Worm (Caenorhabditis elegans): ENCODE data around the gene fbf-2.

The fbf-2 gene

ce11 chrII:6061495-6061894 lies 29.8 kb downstream of the fbf-2 start (continued):
- TF ChIP-seq xnd-1 (tag; optimal IDR thresholded peaks at IDR 0.05) (no peak), B0336.3 (GFP tag; IDR thresholded peaks at IDR 0.05) (no peak), B0019.2 (GFP tag; conservative IDR thresholded peaks at IDR 0.05) (no peak), madf-8 (GFP tag; conservative IDR thresholded peaks at IDR 0.05) (peak; percentile 22; the same call in 1 of the 2 replicates), C17E4.6 (GFP tag; IDR thresholded peaks at IDR 0.05) (no peak), K12H6.12 (tag; optimal IDR thresholded peaks at IDR 0.05) (peak; percentile 41), nhr-80 (tag; optimal IDR thresholded peaks at IDR 0.05) (no peak), B0261.1 (tag; optimal IDR thresholded peaks at IDR 0.05) (no peak), egrh-3 (GFP tag; IDR thresholded peaks at IDR 0.05) (no peak), F10E7.11 (tag; optimal IDR thresholded peaks at IDR 0.05) (no peak), hlh-26 (GFP tag; conservative IDR thresholded peaks at IDR 0.05) (no peak), lir-1 (GFP tag; conservative IDR thresholded peaks at IDR 0.05) (peak; percentile 59; the same call in 1 of the 2 replicates), ama-1 (optimal IDR thresholded peaks at IDR 0.05) (no peak), ama-1 (GFP tag; optimal IDR thresholded peaks at IDR 0.05) (no peak), lin-54 (GFP tag; optimal IDR thresholded peaks at IDR 0.05) (peak; percentile 91), bed-1 (GFP tag; IDR thresholded peaks at IDR 0.05) (no peak), snpc-1.3 (tag; optimal IDR thresholded peaks at IDR 0.05; ENCODE audit: insufficient read depth) (peak; percentile 9), sptf-2 (GFP tag; optimal IDR thresholded peaks at IDR 0.05) (no peak), cebp-1 (GFP tag; IDR thresholded peaks at IDR 0.05) (no peak), cebp-1 (tag; optimal IDR thresholded peaks at IDR 0.05) (no peak), ztf-22 (GFP tag; optimal IDR thresholded peaks at IDR 0.05) (no peak), rcor-1 (GFP tag; IDR thresholded peaks at IDR 0.05) (peak; percentile 25; the same call in 1 of the 2 replicates), madf-6 (GFP tag; IDR thresholded peaks at IDR 0.05) (peak; percentile 75), ztf-26 (tag; optimal IDR thresholded peaks at IDR 0.05) (no peak), Y53G8AR.9 (GFP tag; conservative IDR thresholded peaks at IDR 0.05) (no peak), ets-4 (GFP tag; optimal IDR thresholded peaks at IDR 0.05) (no peak), rec-8 (tag; optimal IDR thresholded peaks at IDR 0.05) (peak in 1 of 2 experiments; percentile 56), lin-40 (tag; optimal IDR thresholded peaks at IDR 0.05) (no peak), F57C9.4 (tag; optimal IDR thresholded peaks at IDR 0.05) (no peak), nhr-179 (tag; optimal IDR thresholded peaks at IDR 0.05) (no peak), gei-17 (GFP tag; optimal IDR thresholded peaks at IDR 0.05) (no peak), nhr-90 (tag; optimal IDR thresholded peaks at IDR 0.05) (no peak), K11D2.4 (GFP tag; IDR thresholded peaks at IDR 0.05) (0 out of 2 replicates have a peak, but pooled peaks have one; percentile 18), ztf-3 (GFP tag; optimal IDR thresholded peaks at IDR 0.05) (no peak), rpc-1 (optimal IDR thresholded peaks at IDR 0.05) (no peak), rpc-1 (tag; optimal IDR thresholded peaks at IDR 0.05) (no peak), Y53F4B.3 (GFP tag; IDR thresholded peaks at IDR 0.05) (no peak), die-1 (tag; optimal IDR thresholded peaks at IDR 0.05) (no peak), F22D6.2 (tag; optimal IDR thresholded peaks at IDR 0.05) (peak; percentile 56), bed-2 (GFP tag; IDR thresholded peaks at IDR 0.05) (peak; percentile 53; the same call in 1 of the 2 replicates), ztf-18 (tag; optimal IDR thresholded peaks at IDR 0.05) (peak; percentile 44), unc-130 (GFP tag; optimal IDR thresholded peaks at IDR 0.05) (peak; percentile 69), lin-35 (GFP tag; optimal IDR thresholded peaks at IDR 0.05) (peak; percentile 6 to 95 (median 65)), dpff-1 (tag; optimal IDR thresholded peaks at IDR 0.05) (no peak), Y79H2A.3 (GFP tag; conservative IDR thresholded peaks at IDR 0.05) (no peak), Y67H2A.10 (GFP tag; conservative IDR thresholded peaks at IDR 0.05) (no peak), ztf-28 (GFP tag; IDR thresholded peaks at IDR 0.05) (0 out of 2 replicates have a peak, but pooled peaks have one; percentile 11), sea-2 (GFP tag; IDR thresholded peaks at IDR 0.05) (no peak), lsl-1 (GFP tag; optimal IDR thresholded peaks at IDR 0.05) (peak; percentile 24), tbp1 (GFP tag; optimal IDR thresholded peaks at IDR 0.05) (no peak)
